Worm (Caenorhabditis elegans) whole organism, L4/young adult: ENCODE measurements around the gene noca-1.

ENCODE experiments used
- W03F9.2 ChIP-seq: fragments of 150-350 bp; optimal IDR thresholded peaks from 2 replicates; lab custom pipeline; 2014; ENCODE audit warnings: missing biosample characterization, missing genetic modification characterization
- dao-5 ChIP-seq: sonication (generic microtip); optimal IDR thresholded peaks from 2 replicates; lab custom pipeline; 2016; ENCODE audit warnings: missing genotype, missing genetic modification characterization, moderate library complexity, missing compliant biosample characterization
- him-1 ChIP-seq: sonication (generic microtip); optimal IDR thresholded peaks from 2 replicates; lab custom pipeline; 2016; ENCODE audit warnings: missing genotype, missing genetic modification reagents, missing genetic modification characterization, missing compliant biosample characterization

DNA sequence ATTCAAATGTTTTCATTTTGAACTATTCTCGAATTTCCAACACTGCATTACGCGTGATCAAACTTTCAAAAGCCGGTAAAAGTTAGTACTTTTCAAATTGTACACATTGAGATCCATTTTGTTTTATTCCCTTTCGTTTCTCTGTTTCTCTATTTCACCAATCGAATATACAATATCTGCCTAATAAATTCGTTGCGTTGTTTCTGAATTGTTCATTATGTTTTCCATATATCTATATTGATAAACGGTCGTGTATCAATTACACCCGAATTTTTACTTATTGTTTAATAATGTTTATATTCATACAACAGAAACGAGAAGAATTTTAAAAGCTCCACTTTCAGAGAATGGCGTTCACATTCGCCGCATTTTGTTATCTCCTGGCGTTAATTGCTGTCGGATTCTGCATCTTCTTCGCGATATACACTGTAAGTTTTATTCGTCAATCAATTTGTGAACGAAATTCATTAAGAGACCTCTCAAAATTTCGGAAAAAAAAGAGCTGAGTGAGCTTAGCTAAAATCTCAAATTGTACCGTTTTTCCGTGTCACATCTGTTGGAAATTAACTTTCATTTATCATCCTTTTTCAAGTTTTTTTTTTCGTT is 27.4 kb downstream of the noca-1 start, which contains the start of gene cni-1:
- TF ChIP-seq W03F9.2 (tag; lab: Kevin White, UChicago) (no peak), him-1 (no peak), dao-5 (tag; lab: Kevin White, UChicago) (no peak)
